Worm (Caenorhabditis elegans): ENCODE results near the gene B0563.5.

ce11 chrX:9117541-9117940 lies 28.4 kb upstream of the B0563.5 start:
- TF ChIP-seq hnd-1 (tag; optimal IDR thresholded peaks at IDR 0.05) (no peak), sea-1 (GFP tag; conservative IDR thresholded peaks at IDR 0.05) (no peak), hmbx-1 (tag; optimal IDR thresholded peaks at IDR 0.05) (no peak), B0310.2 (tag; optimal IDR thresholded peaks at IDR 0.05) (no peak), tbx-11 (GFP tag; IDR thresholded peaks at IDR 0.05) (no peak), ama-1 (optimal IDR thresholded peaks at IDR 0.05) (no peak)
